Worm (Caenorhabditis elegans): ENCODE data around the gene F55G11.10.

- no peak for TF ChIP-seq T23F11.4 (GFP tag; optimal IDR thresholded peaks at IDR 0.05)
- TF ChIP-seq ceh-19 (GFP tag; optimal IDR thresholded peaks at IDR 0.05), result no peak
- no peak for TF ChIP-seq syd-9 (tag; optimal IDR thresholded peaks at IDR 0.05)
- TF ChIP-seq ref-2 (tag; optimal IDR thresholded peaks at IDR 0.05), result no peak
- TF ChIP-seq hlh-13 (GFP tag; optimal IDR thresholded peaks at IDR 0.05), result no peak
- TF ChIP-seq elt-2 (tag; optimal IDR thresholded peaks at IDR 0.05), result no peak
Measured at ce11 chrIV:12997560-12997959, 49.0 kb downstream of the F55G11.10 start.
